Fruit fly (Drosophila melanogaster) whole organism, embryonic: ENCODE data around the gene CG13250.

Experiments used
- ATbp ChIP-seq: fragments of 200-800 bp; sonication (Bioruptor generic); optimal IDR thresholded peaks from 2 replicates; lab custom pipeline; 2017; ENCODE audit warnings: missing biosample characterization, mild to moderate bottlenecking, missing genetic modification characterization, missing genetic modification reagents
- Ada2b ChIP-seq: fragments of 200-800 bp; sonication (Bioruptor generic); IDR thresholded peaks from 2 replicates; pipeline ENCODE4 v1.3.6; 2022; ENCODE audit warnings: missing biosample characterization, missing genetic modification characterization
- B-H2 ChIP-seq: fragments of 200-800 bp; sonication (Bioruptor generic); optimal IDR thresholded peaks from 2 replicates; lab custom pipeline; 2018; ENCODE audit warnings: missing biosample characterization, mild to moderate bottlenecking, missing genetic modification characterization
- Blimp-1 ChIP-seq: fragments of 200-800 bp; sonication (Bioruptor generic); optimal IDR thresholded peaks from 3 replicates; lab custom pipeline; 2018; ENCODE audit warnings: missing biosample characterization, missing genetic modification characterization, mild to moderate bottlenecking, moderate library complexity, missing genetic modification reagents
- CG10267 ChIP-seq: fragments of 200-800 bp; sonication (Bioruptor generic); optimal IDR thresholded peaks from 2 replicates; lab custom pipeline; 2018; ENCODE audit warnings: missing biosample characterization, mild to moderate bottlenecking, missing genetic modification characterization, moderate library complexity
- CG11093 ChIP-seq: fragments of 200-800 bp; sonication (Bioruptor generic); IDR thresholded peaks from 3 replicates; pipeline ENCODE4 v1.3.6; 2022; ENCODE audit warnings: missing biosample characterization, missing genetic modification characterization
- CG13894 ChIP-seq: fragments of 200-800 bp; sonication (Bioruptor generic); optimal IDR thresholded peaks from 3 replicates; lab custom pipeline; 2018; ENCODE audit warnings: missing biosample characterization, mild to moderate bottlenecking, missing genetic modification characterization, moderate library complexity
- CG15269 ChIP-seq: fragments of 200-800 bp; sonication (Bioruptor generic); optimal IDR thresholded peaks from 2 replicates; lab custom pipeline; 2018; ENCODE audit warnings: missing biosample characterization, mild to moderate bottlenecking, missing genetic modification characterization, moderate library complexity
- CG1603 ChIP-seq: fragments of 200-800 bp; sonication (Bioruptor generic); optimal IDR thresholded peaks from 2 replicates; lab custom pipeline; 2019; ENCODE audit warnings: missing biosample characterization, mild to moderate bottlenecking, missing genetic modification characterization, moderate library complexity
- CG1832 ChIP-seq: fragments of 200-800 bp; sonication (Bioruptor generic); optimal IDR thresholded peaks from 2 replicates; lab custom pipeline; 2017; ENCODE audit warnings: missing biosample characterization, mild to moderate bottlenecking, missing genetic modification characterization, inconsistent platforms
- CG18476 ChIP-seq: fragments of 200-800 bp; sonication (Bioruptor generic); optimal IDR thresholded peaks from 2 replicates; lab custom pipeline; 2016; ENCODE audit warnings: missing biosample characterization, mild to moderate bottlenecking, missing genetic modification characterization
- CG2120 ChIP-seq: fragments of 200-800 bp; sonication (Bioruptor generic); optimal IDR thresholded peaks from 3 replicates; lab custom pipeline; 2016; ENCODE audit warnings: missing biosample characterization, missing genetic modification characterization
- CG2129 ChIP-seq: fragments of 200-800 bp; sonication (Bioruptor generic); IDR thresholded peaks from 2 replicates; pipeline ENCODE4 v1.3.6; 2022; ENCODE audit warnings: missing biosample characterization, missing genetic modification characterization; ENCODE audit not compliant: partially characterized antibody
- CG2678 ChIP-seq: fragments of 200-800 bp; sonication (Bioruptor generic); optimal IDR thresholded peaks from 3 replicates; lab custom pipeline; 2019; ENCODE audit warnings: missing biosample characterization, mild to moderate bottlenecking, missing genetic modification characterization, moderate library complexity
- CG30020 ChIP-seq: fragments of 200-800 bp; optimal IDR thresholded peaks from 2 replicates; lab custom pipeline; 2019; ENCODE audit warnings: missing biosample characterization, mild to moderate bottlenecking, missing genetic modification characterization, moderate library complexity
- CG3847 ChIP-seq: fragments of 200-800 bp; sonication (Bioruptor generic); IDR thresholded peaks from 2 replicates; pipeline ENCODE4 v1.3.6; 2022; ENCODE audit warnings: missing biosample characterization, missing genetic modification characterization
- CG5180 ChIP-seq: fragments of 200-800 bp; sonication (Bioruptor generic); optimal IDR thresholded peaks from 3 replicates; lab custom pipeline; 2017; ENCODE audit warnings: missing biosample characterization, missing genetic modification characterization, mild to moderate bottlenecking, moderate library complexity, missing genetic modification reagents
- CG7745 ChIP-seq: fragments of 200-800 bp; sonication (Bioruptor generic); optimal IDR thresholded peaks from 2 replicates; lab custom pipeline; 2018; ENCODE audit warnings: missing biosample characterization, mild to moderate bottlenecking, missing genetic modification characterization, moderate library complexity
- CoRest ChIP-seq: fragments of 200-800 bp; sonication (Bioruptor generic); optimal IDR thresholded peaks from 3 replicates; lab custom pipeline; 2018; ENCODE audit warnings: missing biosample characterization, mild to moderate bottlenecking, missing genetic modification characterization, moderate library complexity
- CrebB ChIP-seq: fragments of 200-800 bp; sonication (Bioruptor generic); optimal IDR thresholded peaks from 3 replicates; lab custom pipeline; 2018; ENCODE audit warnings: missing biosample characterization, mild to moderate bottlenecking, missing genetic modification characterization
- Dll ChIP-seq: fragments of 200-800 bp; sonication (Bioruptor generic); IDR thresholded peaks from 4 replicates; pipeline ENCODE4 v1.3.6; 2022; ENCODE audit warnings: missing biosample characterization, missing genetic modification characterization; ENCODE audit not compliant: partially characterized antibody
- Dp ChIP-seq: fragments of 200-800 bp; sonication (Bioruptor generic); optimal IDR thresholded peaks from 2 replicates; lab custom pipeline; 2018; ENCODE audit warnings: missing biosample characterization, mild to moderate bottlenecking, missing genetic modification characterization, moderate library complexity
- E2f2 ChIP-seq: fragments of 200-800 bp; sonication (Bioruptor generic); IDR thresholded peaks from 2 replicates; pipeline ENCODE4 v1.3.6; 2022; ENCODE audit warnings: missing biosample characterization, missing genetic modification characterization
- H2.0 ChIP-seq: fragments of 200-800 bp; sonication (Bioruptor generic); IDR thresholded peaks from 2 replicates; pipeline ENCODE4 v1.3.6; 2022; ENCODE audit warnings: missing biosample characterization, missing genetic modification characterization
- Lhr ChIP-seq: fragments of 200-800 bp; sonication (Bioruptor generic); optimal IDR thresholded peaks from 3 replicates; lab custom pipeline; 2017; ENCODE audit warnings: mild to moderate bottlenecking, missing biosample characterization, missing genetic modification reagents, missing genetic modification characterization
- MBD-R2 ChIP-seq: fragments of 200-800 bp; sonication (Bioruptor generic); IDR thresholded peaks from 2 replicates; pipeline ENCODE4 v1.3.6; 2022; ENCODE audit warnings: missing biosample characterization, missing genetic modification characterization
- Myb ChIP-seq: fragments of 200-800 bp; sonication (Bioruptor generic); optimal IDR thresholded peaks from 2 replicates; lab custom pipeline; 2016; ENCODE audit warnings: missing biosample characterization, missing genetic modification characterization
- Opbp ChIP-seq: fragments of 200-800 bp; sonication (Bioruptor generic); IDR thresholded peaks from 3 replicates; pipeline ENCODE4 v1.3.6; 2022; ENCODE audit warnings: missing biosample characterization, missing genetic modification characterization; ENCODE audit not compliant: partially characterized antibody
- PHDP ChIP-seq: fragments of 200-800 bp; sonication (Bioruptor generic); optimal IDR thresholded peaks from 3 replicates; lab custom pipeline; 2018; ENCODE audit warnings: missing biosample characterization, mild to moderate bottlenecking, missing genetic modification characterization, moderate library complexity
- Scr ChIP-seq: fragments of 200-800 bp; sonication (Bioruptor generic); IDR thresholded peaks from 2 replicates; pipeline ENCODE4 v1.3.6; 2022; ENCODE audit warnings: missing biosample characterization, missing genetic modification characterization; ENCODE audit not compliant: partially characterized antibody
- Sin3A ChIP-seq: fragments of >200 bp; optimal IDR thresholded peaks from 2 replicates; lab custom pipeline; 2018
- Usf ChIP-seq: fragments of 200-800 bp; sonication (Bioruptor generic); optimal IDR thresholded peaks from 2 replicates; lab custom pipeline; 2017; ENCODE audit warnings: missing genotype, missing biosample characterization, missing genetic modification characterization
- Xrp1 ChIP-seq: fragments of 200-800 bp; sonication (Bioruptor generic); IDR thresholded peaks from 2 replicates; pipeline ENCODE4 v1.3.6; 2022; ENCODE audit warnings: missing biosample characterization, missing genetic modification characterization
- ash1 ChIP-seq: fragments of 200-800 bp; sonication (Bioruptor generic); optimal IDR thresholded peaks from 2 replicates; lab custom pipeline; 2018; ENCODE audit warnings: missing biosample characterization, mild to moderate bottlenecking, missing genetic modification characterization
- br ChIP-seq: fragments of >200 bp; optimal IDR thresholded peaks from 2 replicates; lab custom pipeline; 2017
- ems ChIP-seq: fragments of 200-800 bp; sonication (Bioruptor generic); optimal IDR thresholded peaks from 3 replicates; lab custom pipeline; 2016; ENCODE audit warnings: missing biosample characterization, missing genetic modification characterization
- ftz-f1 ChIP-seq: fragments of 200-800 bp; sonication (Bioruptor generic); optimal IDR thresholded peaks from 2 replicates; lab custom pipeline; 2016; ENCODE audit warnings: missing biosample characterization, missing genetic modification characterization
- insv ChIP-seq, 2 experiments: fragments of 200-800 bp; sonication (Bioruptor generic); optimal IDR thresholded peaks; 3 replicates each; lab custom pipeline; 2016 to 2018; ENCODE audit warnings: missing biosample characterization in 2 of 2, missing genetic modification characterization in 2 of 2
- klu ChIP-seq: fragments of 200-800 bp; sonication (Bioruptor generic); IDR thresholded peaks from 2 replicates; pipeline ENCODE4 v1.3.6; 2022; ENCODE audit warnings: missing biosample characterization, missing genetic modification characterization
- lab ChIP-seq: fragments of 200-800 bp; sonication (Bioruptor generic); optimal IDR thresholded peaks from 3 replicates; lab custom pipeline; 2017; ENCODE audit warnings: missing biosample characterization, missing genetic modification characterization, mild to moderate bottlenecking, moderate library complexity, missing genetic modification reagents
- nmo ChIP-seq: fragments of 200-800 bp; sonication (Bioruptor generic); optimal IDR thresholded peaks from 2 replicates; lab custom pipeline; 2018; ENCODE audit warnings: missing biosample characterization, mild to moderate bottlenecking, missing genetic modification characterization, moderate library complexity
- odd ChIP-seq: fragments of 200-800 bp; sonication (Bioruptor generic); optimal IDR thresholded peaks from 2 replicates; lab custom pipeline; 2017; ENCODE audit warnings: missing biosample characterization, mild to moderate bottlenecking, missing genetic modification characterization
- pzg ChIP-seq: fragments of 200-800 bp; sonication (Bioruptor generic); optimal IDR thresholded peaks from 3 replicates; lab custom pipeline; 2018; ENCODE audit warnings: missing biosample characterization, mild to moderate bottlenecking, missing genetic modification characterization, moderate library complexity
- ranshi ChIP-seq: fragments of 200-800 bp; sonication (Bioruptor generic); IDR thresholded peaks from 2 replicates; pipeline ENCODE4 v1.3.6; 2022; ENCODE audit warnings: missing biosample characterization, missing genetic modification characterization
- row ChIP-seq: fragments of 200-800 bp; sonication (Bioruptor generic); IDR thresholded peaks from 3 replicates; pipeline ENCODE4 v1.3.6; 2022; ENCODE audit warnings: missing biosample characterization, missing genetic modification characterization
- sd ChIP-seq: fragments of 200-800 bp; sonication (Bioruptor generic); optimal IDR thresholded peaks from 3 replicates; lab custom pipeline; 2018; ENCODE audit warnings: missing biosample characterization, mild to moderate bottlenecking, missing genetic modification characterization, moderate library complexity
- seq ChIP-seq: fragments of 200-800 bp; sonication (Bioruptor generic); IDR thresholded peaks from 2 replicates; pipeline ENCODE4 v1.3.6; 2022; ENCODE audit warnings: missing biosample characterization, missing genetic modification characterization
- zfh1 ChIP-seq: fragments of 200-800 bp; sonication (Bioruptor generic); IDR thresholded peaks from 3 replicates; pipeline ENCODE4 v1.3.6; 2022; ENCODE audit warnings: missing biosample characterization, missing genetic modification characterization

Gene CG13250

DNA sequence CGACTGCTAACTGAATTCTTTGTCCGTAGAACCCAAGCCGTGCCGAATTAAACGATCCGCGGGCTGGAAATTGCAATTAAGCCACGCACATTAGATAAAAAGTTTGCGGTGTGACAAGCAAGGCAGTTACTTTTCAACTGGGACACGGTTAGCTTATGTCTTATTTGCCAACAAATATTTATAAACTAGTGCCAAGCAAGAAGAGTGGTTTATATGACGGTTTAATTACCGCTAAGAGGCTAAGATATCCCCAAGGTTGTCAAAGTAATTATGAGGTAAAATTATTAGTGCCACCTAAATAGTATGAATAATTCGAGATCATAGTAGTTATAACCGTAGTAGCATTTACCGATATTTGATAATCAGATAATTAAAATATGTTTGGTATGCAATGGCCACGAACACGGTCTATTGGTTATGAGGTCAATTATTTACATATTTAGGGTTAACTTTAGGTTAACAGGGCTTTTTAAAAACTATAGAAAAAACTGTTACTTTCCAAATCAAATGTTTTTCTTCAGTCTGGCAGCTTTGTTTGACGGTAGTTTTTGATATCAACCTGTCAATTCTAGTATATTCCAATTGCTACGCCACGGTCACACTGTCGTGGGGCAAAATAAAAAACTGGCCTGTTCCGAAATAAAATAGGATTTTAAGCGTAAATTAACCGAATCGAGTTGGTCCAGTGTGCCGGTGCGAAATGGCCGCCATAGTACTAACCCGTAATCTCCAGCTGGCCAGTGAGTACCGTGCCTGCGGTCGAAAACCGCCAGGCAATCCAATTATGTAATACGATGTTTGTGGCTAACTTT is 38.5 kb upstream of the CG13250 start, which contains the start of gene ZnT77C (continued):
- peak; percentile 80 for TF ChIP-seq pzg (GFP tag; lab: Kevin White, UChicago)
- TF ChIP-seq CG2120 (GFP tag; lab: Kevin White, UChicago), result peak; percentile 32
- TF ChIP-seq odd (GFP tag; lab: Kevin White, UChicago), result no peak
- peak; percentile 9 for TF ChIP-seq nmo (GFP tag; lab: Kevin White, UChicago)
- TF ChIP-seq Dll (GFP tag; lab: Robert Waterston, UW), result 0 out of 4 replicates have a peak, but pooled peaks have one; percentile 14
- TF ChIP-seq Scr (GFP tag; lab: Robert Waterston, UW), result peak; percentile 35; the same call in 1 of the 2 replicates
- no peak for TF ChIP-seq ems (GFP tag; lab: Kevin White, UChicago)
- peak; percentile 7 for TF ChIP-seq CrebB (tag; lab: Kevin White, UChicago)
- peak; percentile 37 for TF ChIP-seq lab
- TF ChIP-seq CG10267, result peak; percentile 33
- TF ChIP-seq ash1 (GFP tag; lab: Kevin White, UChicago), result no peak
- no peak for TF ChIP-seq sd
- no peak for TF ChIP-seq CG7745
- no peak for TF ChIP-seq CG1832
- TF ChIP-seq ATbp (GFP tag; lab: Kevin White, UChicago), result no peak
- peak; percentile 32 for TF ChIP-seq CG2678 (tag; lab: Kevin White, UChicago)
- TF ChIP-seq Dp (GFP tag; lab: Kevin White, UChicago), result peak; percentile 54
- TF ChIP-seq br (lab: Kevin White, UChicago), result no peak
- TF ChIP-seq ftz-f1, result no peak
- peak; percentile 50 for TF ChIP-seq E2f2 (GFP tag; lab: Robert Waterston, UW)
- TF ChIP-seq zfh1 (GFP tag; lab: Robert Waterston, UW), result no peak
- TF ChIP-seq CG15269 (tag; lab: Kevin White, UChicago), result peak; percentile 40
- peak; percentile 48 for TF ChIP-seq row
- TF ChIP-seq CG3847 (GFP tag; lab: Robert Waterston, UW), result peak; percentile 39; the same call in 1 of the 2 replicates
- peak; percentile 31 for TF ChIP-seq Sin3A (lab: Kevin White, UChicago)
- TF ChIP-seq CoRest, result peak; percentile 48
- no peak for TF ChIP-seq Blimp-1 (GFP tag; lab: Kevin White, UChicago)
- TF ChIP-seq Lhr (GFP tag; lab: Kevin White, UChicago), result peak; percentile 79
- no peak for TF ChIP-seq seq (GFP tag; lab: Robert Waterston, UW)
- TF ChIP-seq Myb (GFP tag; lab: Kevin White, UChicago), result peak; percentile 98
- TF ChIP-seq CG30020, result peak; percentile 4
- TF ChIP-seq B-H2, result peak; percentile 25
- no peak for TF ChIP-seq CG18476 (GFP tag; lab: Kevin White, UChicago)
- TF ChIP-seq insv (GFP tag; optimal IDR thresholded peaks at IDR 0.05; lab: Kevin White, UChicago), result no peak
- no peak for TF ChIP-seq Opbp (GFP tag; lab: Robert Waterston, UW)
- no peak for TF ChIP-seq PHDP
- TF ChIP-seq Ada2b (GFP tag; lab: Robert Waterston, UW), result no peak
- TF ChIP-seq CG5180, result no peak
- TF ChIP-seq CG1603 (tag; lab: Kevin White, UChicago), result peak; percentile 58
- no peak for TF ChIP-seq klu (GFP tag; lab: Robert Waterston, UW)
- TF ChIP-seq CG11093 (GFP tag; lab: Robert Waterston, UW), result no peak
- no peak for TF ChIP-seq CG2129 (GFP tag; lab: Robert Waterston, UW)
- peak; percentile 60 for TF ChIP-seq MBD-R2
- no peak for TF ChIP-seq H2.0
- no peak for TF ChIP-seq Usf (GFP tag; lab: Kevin White, UChicago)
- no peak for TF ChIP-seq Xrp1 (GFP tag; lab: Robert Waterston, UW)
- TF ChIP-seq CG13894, result peak; percentile 47
- TF ChIP-seq ranshi (GFP tag; lab: Robert Waterston, UW), result no peak
